Worm (Caenorhabditis elegans): ENCODE measurements around the gene F14H3.4.

Gene F14H3.4

DNA sequence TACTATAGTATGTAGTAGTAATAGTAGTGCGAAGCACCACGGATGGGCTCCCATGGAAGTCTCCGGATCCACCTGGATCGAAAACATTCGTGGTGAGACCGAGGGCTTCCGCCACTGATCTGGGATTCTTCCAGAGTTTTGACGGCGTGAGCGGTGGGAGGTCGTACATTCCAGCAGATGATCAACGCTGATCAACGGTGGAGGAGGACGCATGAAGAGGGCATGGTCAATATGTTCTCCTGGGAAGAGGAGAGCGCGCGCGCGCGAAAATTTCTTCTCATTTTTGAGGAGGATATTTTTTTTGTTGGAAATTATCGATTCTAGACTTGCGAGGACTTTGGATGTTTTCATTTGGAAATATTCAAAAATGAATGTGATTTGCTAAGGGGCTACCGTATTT, 21.4 kb downstream of the F14H3.4 start:
- TF ChIP-seq elt-4 (tag; optimal IDR thresholded peaks at IDR 0.05) (no peak), ttx-3 (tag; optimal IDR thresholded peaks at IDR 0.05) (no peak), ceh-48 (tag; optimal IDR thresholded peaks at IDR 0.05) (no peak), pha-2 (tag; optimal IDR thresholded peaks at IDR 0.05) (no peak), sox-2 (GFP tag; IDR thresholded peaks at IDR 0.05) (no peak), unc-3 (GFP tag; conservative IDR thresholded peaks at IDR 0.05) (no peak), unc-3 (tag; optimal IDR thresholded peaks at IDR 0.05) (no peak), mec-3 (tag; optimal IDR thresholded peaks at IDR 0.05; ENCODE audit: borderline replicate concordance) (no peak), ref-2 (tag; optimal IDR thresholded peaks at IDR 0.05) (no peak), elt-2 (tag; optimal IDR thresholded peaks at IDR 0.05) (no peak), nhr-11 (tag; optimal IDR thresholded peaks at IDR 0.05) (no peak), ceh-45 (GFP tag; IDR thresholded peaks at IDR 0.05) (no peak), T23F11.4 (GFP tag; optimal IDR thresholded peaks at IDR 0.05) (no peak), tbx-7 (tag; optimal IDR thresholded peaks at IDR 0.05) (no peak), C38D4.7 (GFP tag; optimal IDR thresholded peaks at IDR 0.05) (no peak), ceh-34 (tag; optimal IDR thresholded peaks at IDR 0.05) (no peak), hlh-30 (tag; optimal IDR thresholded peaks at IDR 0.05; ENCODE audit: insufficient read depth) (no peak), odd-2 (tag; optimal IDR thresholded peaks at IDR 0.05) (no peak), ceh-2 (tag; optimal IDR thresholded peaks at IDR 0.05) (no peak), lim-6 (tag; optimal IDR thresholded peaks at IDR 0.05) (no peak), C08G9.2 (tag; optimal IDR thresholded peaks at IDR 0.05) (no peak)

DNA sequence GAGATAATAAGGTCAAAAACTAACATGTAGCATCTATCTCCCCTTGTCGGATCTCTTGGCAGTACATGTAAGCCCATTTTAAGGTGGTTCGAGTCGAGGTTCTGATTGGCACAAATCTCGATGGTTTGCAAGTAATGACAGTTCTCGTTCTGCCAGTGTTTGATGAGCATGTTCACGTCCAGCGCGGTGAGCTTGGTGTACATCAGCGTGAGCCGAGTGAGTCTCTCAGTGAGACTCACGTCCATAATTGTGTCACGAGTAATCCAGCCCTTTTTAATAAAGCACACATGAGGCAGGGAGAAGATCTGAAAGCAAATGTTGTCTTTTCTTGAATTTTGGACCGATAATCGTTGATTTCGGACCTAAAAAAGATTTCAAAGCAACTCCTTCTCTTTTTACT, 22.1 kb downstream of the F14H3.4 start, which contains the start of gene T10C6.16:
T10C6.16 (minus strand) TSS at position 245 of the 400 bp plus-strand sequence.
- TF ChIP-seq ceh-14 (tag; optimal IDR thresholded peaks at IDR 0.05) (no peak), odd-2 (tag; optimal IDR thresholded peaks at IDR 0.05) (no peak)

DNA sequence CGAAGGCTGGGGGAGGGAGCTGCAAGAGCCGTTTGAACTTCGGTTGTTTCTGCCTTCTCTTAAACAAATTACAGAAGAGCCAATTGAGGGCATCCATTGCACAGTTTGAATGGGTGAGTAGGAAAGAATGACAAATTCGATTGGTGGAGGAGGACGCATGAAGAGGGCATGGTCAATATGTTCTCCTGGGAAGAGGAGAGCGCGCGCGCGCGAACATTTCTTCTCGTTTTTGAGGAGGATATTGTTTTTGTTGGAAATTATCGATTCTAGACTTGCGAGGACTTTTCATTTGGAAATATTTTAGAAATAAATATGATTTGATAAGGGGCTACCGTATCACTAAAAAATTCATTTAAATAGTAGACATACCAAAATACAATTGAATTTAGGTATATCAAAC, 23.3 kb downstream of the F14H3.4 start, which contains the start of gene T10C6.7:
T10C6.7 (minus strand) TSS at position 143 of the 400 bp plus-strand sequence.
- TF ChIP-seq ztf-16 (tag; optimal IDR thresholded peaks at IDR 0.05) (no peak), madf-2 (tag; optimal IDR thresholded peaks at IDR 0.05) (no peak), elt-2 (tag; optimal IDR thresholded peaks at IDR 0.05) (no peak), ceh-14 (tag; optimal IDR thresholded peaks at IDR 0.05) (no peak), npax-4 (tag; optimal IDR thresholded peaks at IDR 0.05) (no peak), hlh-30 (tag; optimal IDR thresholded peaks at IDR 0.05; ENCODE audit: insufficient read depth) (no peak), unc-3 (GFP tag; conservative IDR thresholded peaks at IDR 0.05) (no peak), unc-3 (tag; optimal IDR thresholded peaks at IDR 0.05) (no peak), hlh-15 (tag; optimal IDR thresholded peaks at IDR 0.05) (no peak), dmd-4 (tag; optimal IDR thresholded peaks at IDR 0.05; ENCODE audit: borderline replicate concordance) (no peak), sox-4 (tag; optimal IDR thresholded peaks at IDR 0.05) (no peak), hlh-13 (GFP tag; optimal IDR thresholded peaks at IDR 0.05) (no peak), fkh-10 (GFP tag; optimal IDR thresholded peaks at IDR 0.05) (no peak), ceh-22 (tag; optimal IDR thresholded peaks at IDR 0.05) (no peak), ceh-31 (tag; optimal IDR thresholded peaks at IDR 0.05) (no peak), sdc-2 (tag; optimal IDR thresholded peaks at IDR 0.05) (no peak), zip-5 (tag; optimal IDR thresholded peaks at IDR 0.05) (no peak), hlh-6 (tag; optimal IDR thresholded peaks at IDR 0.05) (no peak), unc-55 (GFP tag; optimal IDR thresholded peaks at IDR 0.05) (no peak)

DNA sequence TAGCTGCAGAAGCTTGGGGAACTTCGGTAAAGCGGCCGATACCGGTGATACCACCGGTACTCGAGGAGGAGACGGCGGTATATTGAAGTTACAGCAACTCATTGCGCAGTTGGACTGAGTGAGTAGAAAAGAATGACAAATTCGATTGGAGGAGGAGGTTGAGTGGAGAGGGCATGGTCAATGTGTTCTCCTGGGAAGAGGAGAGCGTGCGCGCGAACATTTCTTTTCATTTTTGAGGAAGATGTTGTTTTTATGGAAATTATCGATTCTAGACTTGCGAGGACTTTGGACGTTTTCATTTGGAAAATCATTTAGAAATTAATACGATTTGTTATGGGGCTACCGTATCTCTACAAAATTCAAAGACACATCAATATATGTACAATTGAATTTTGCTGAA, 25.6 kb downstream of the F14H3.4 start:
- TF ChIP-seq dve-1 (tag; optimal IDR thresholded peaks at IDR 0.05) (no peak), ref-2 (tag; optimal IDR thresholded peaks at IDR 0.05) (no peak), dmd-4 (tag; optimal IDR thresholded peaks at IDR 0.05; ENCODE audit: borderline replicate concordance) (no peak), pqm-1 (tag; optimal IDR thresholded peaks at IDR 0.05) (no peak), ceh-18 (tag; optimal IDR thresholded peaks at IDR 0.05) (no peak), K02D7.2 (tag; optimal IDR thresholded peaks at IDR 0.05) (no peak), nhr-232 (tag; optimal IDR thresholded peaks at IDR 0.05) (no peak), mec-3 (tag; optimal IDR thresholded peaks at IDR 0.05; ENCODE audit: borderline replicate concordance) (no peak), K09A11.1 (tag; optimal IDR thresholded peaks at IDR 0.05; ENCODE audit: insufficient read depth) (no peak)

Measured in whole organism, late embryonic.